Fruit fly (Drosophila melanogaster) whole organism, pupa: Measurements from ENCODE around the gene CG42747.

Source experiments
- CG13204 ChIP-seq: fragments of 200-800 bp; sonication (Bioruptor generic); optimal IDR thresholded peaks from 2 replicates; lab custom pipeline; 2018; ENCODE audit warnings: missing biosample characterization, mild to moderate bottlenecking, missing genetic modification characterization, moderate library complexity
- EcR ChIP-seq: fragments of 200-800 bp; sonication (Bioruptor generic); optimal IDR thresholded peaks from 3 replicates; lab custom pipeline; 2019; ENCODE audit warnings: missing biosample characterization, missing genetic modification characterization, mild to moderate bottlenecking, moderate library complexity, missing genetic modification reagents
- Pif1A ChIP-seq: fragments of 200-800 bp; sonication (Bioruptor generic); optimal IDR thresholded peaks from 3 replicates; lab custom pipeline; 2016; ENCODE audit warnings: missing biosample characterization, missing genetic modification characterization
- fd96Ca ChIP-seq: fragments of 200-800 bp; sonication (Bioruptor generic); IDR thresholded peaks from 3 replicates; pipeline ENCODE4 v1.3.6; 2022; ENCODE audit warnings: missing biosample characterization, missing genetic modification characterization
- gl ChIP-seq: fragments of 200-800 bp; sonication (Bioruptor generic); optimal IDR thresholded peaks from 2 replicates; lab custom pipeline; 2018; ENCODE audit warnings: missing biosample characterization, mild to moderate bottlenecking, missing genetic modification characterization

- TF ChIP-seq fd96Ca (GFP tag; lab: Robert Waterston, UW), result no peak
- TF ChIP-seq EcR (GFP tag; lab: Kevin White, UChicago), result no peak
- TF ChIP-seq CG13204 (GFP tag; lab: Kevin White, UChicago), result no peak
- no peak for TF ChIP-seq gl
- TF ChIP-seq Pif1A (GFP tag; lab: Kevin White, UChicago), result no peak
Observed at dm6 chr3L:6387754-6388153, 12.6 kb upstream of the CG42747 start.
